Worm (Caenorhabditis elegans): Measurements from ENCODE around the gene K07C5.9.
A peak's percentile ranks its signal among the peaks of the same experiment; 100 is the strongest.

- TF ChIP-seq pha-4 (tag; optimal IDR thresholded peaks at IDR 0.05) (peak; percentile 49), snpc-4 (tag; optimal IDR thresholded peaks at IDR 0.05) (no peak), ceh-43 (GFP tag; optimal IDR thresholded peaks at IDR 0.05) (no peak), nhr-237 (tag; optimal IDR thresholded peaks at IDR 0.05) (peak; percentile 45), nhr-2 (tag; optimal IDR thresholded peaks at IDR 0.05) (no peak), nhr-76 (tag; optimal IDR thresholded peaks at IDR 0.05) (no peak), tbx-8 (GFP tag; optimal IDR thresholded peaks at IDR 0.05) (no peak), ztf-11 (tag; optimal IDR thresholded peaks at IDR 0.05) (no peak), mep-1 (tag; optimal IDR thresholded peaks at IDR 0.05) (peak; percentile 64), unc-62 (GFP tag; optimal IDR thresholded peaks at IDR 0.05) (no peak), mls-2 (tag; optimal IDR thresholded peaks at IDR 0.05) (no peak), elt-1 (tag; optimal IDR thresholded peaks at IDR 0.05; ENCODE audit: borderline replicate concordance, insufficient read depth) (no peak), nhr-12 (tag; optimal IDR thresholded peaks at IDR 0.05) (no peak)
Observed at ce11 chrV:10352928-10353427, 3.0 kb upstream of the K07C5.9 start, which contains the start of gene nol-56.
